Worm (Caenorhabditis elegans) whole organism, early embryonic: ENCODE measurements around the gene C42C1.8.

ENCODE experiments used
- B0310.2 ChIP-seq: sonication (generic microtip); optimal IDR thresholded peaks from 2 replicates; lab custom pipeline; 2016; ENCODE audit warnings: mild to moderate bottlenecking, missing genetic modification characterization, missing compliant biosample characterization
- F13C5.2 ChIP-seq: sonication (generic microtip); optimal IDR thresholded peaks from 2 replicates; lab custom pipeline; 2017; ENCODE audit warnings: mild to moderate bottlenecking, missing genetic modification characterization, inconsistent platforms, missing compliant biosample characterization
- aly-1 ChIP-seq: sonication (generic microtip); optimal IDR thresholded peaks from 2 replicates; lab custom pipeline; 2016; ENCODE audit warnings: missing genetic modification characterization, missing compliant biosample characterization
- ama-1 ChIP-seq: fragments of 150-350 bp; optimal IDR thresholded peaks from 2 replicates; lab custom pipeline; 2014
- ceh-13 ChIP-seq: fragments of 200-800 bp; sonication (Bioruptor generic); optimal IDR thresholded peaks from 2 replicates; lab custom pipeline; 2018; ENCODE audit warnings: mild to moderate bottlenecking, missing genetic modification characterization, missing compliant biosample characterization
- ceh-36 ChIP-seq: sonication (generic microtip); optimal IDR thresholded peaks from 2 replicates; lab custom pipeline; 2016; ENCODE audit warnings: missing genetic modification characterization, inconsistent platforms, missing compliant biosample characterization
- ets-7 ChIP-seq: sonication (generic microtip); optimal IDR thresholded peaks from 2 replicates; lab custom pipeline; 2016; ENCODE audit warnings: missing genotype, missing genetic modification characterization, missing compliant biosample characterization
- flt-1 ChIP-seq: fragments of 200-800 bp; sonication (Bioruptor generic); IDR thresholded peaks from 2 replicates; pipeline ENCODE4 v1.3.6; 2022; ENCODE audit warnings: missing genetic modification characterization, missing compliant biosample characterization
- hmbx-1 ChIP-seq: sonication (generic microtip); optimal IDR thresholded peaks from 2 replicates; lab custom pipeline; 2016; ENCODE audit warnings: mild to moderate bottlenecking, missing genetic modification characterization, missing compliant biosample characterization
- hmg-4 ChIP-seq: fragments of 200-800 bp; sonication (Bioruptor generic); optimal IDR thresholded peaks from 2 replicates; lab custom pipeline; 2018; ENCODE audit warnings: mild to moderate bottlenecking, missing genetic modification characterization, missing compliant biosample characterization
- hnd-1 ChIP-seq: sonication (generic microtip); optimal IDR thresholded peaks from 2 replicates; lab custom pipeline; 2016; ENCODE audit warnings: missing genetic modification characterization, missing compliant biosample characterization
- pes-1 ChIP-seq: fragments of 200-800 bp; sonication (Bioruptor generic); IDR thresholded peaks from 2 replicates; pipeline ENCODE4 v1.3.6; 2022; ENCODE audit warnings: missing genetic modification reagents, missing genetic modification characterization, missing compliant biosample characterization
- scrt-1 ChIP-seq: fragments of 200-800 bp; sonication (Bioruptor generic); IDR thresholded peaks from 2 replicates; pipeline ENCODE4 v1.3.6; 2022; ENCODE audit warnings: missing genetic modification characterization, missing compliant biosample characterization
- sea-1 ChIP-seq: fragments of 200-800 bp; sonication (Bioruptor generic); conservative IDR thresholded peaks from 2 replicates; pipeline ENCODE4 v1.3.6; 2022; ENCODE audit warnings: missing genetic modification characterization, missing compliant biosample characterization
- tbx-11 ChIP-seq: fragments of 200-800 bp; sonication (Bioruptor generic); IDR thresholded peaks from 2 replicates; pipeline ENCODE4 v1.3.6; 2022; ENCODE audit warnings: missing genetic modification characterization, missing compliant biosample characterization
- tbx-37 ChIP-seq: fragments of 200-800 bp; sonication (Bioruptor generic); conservative IDR thresholded peaks from 2 replicates; pipeline ENCODE4 v1.3.6; 2022; ENCODE audit warnings: missing genetic modification reagents, missing genetic modification characterization, missing compliant biosample characterization
- tra-4 ChIP-seq: sonication (generic microtip); optimal IDR thresholded peaks from 2 replicates; lab custom pipeline; 2017; ENCODE audit warnings: missing genetic modification characterization, missing compliant biosample characterization

The C42C1.8 gene

DNA sequence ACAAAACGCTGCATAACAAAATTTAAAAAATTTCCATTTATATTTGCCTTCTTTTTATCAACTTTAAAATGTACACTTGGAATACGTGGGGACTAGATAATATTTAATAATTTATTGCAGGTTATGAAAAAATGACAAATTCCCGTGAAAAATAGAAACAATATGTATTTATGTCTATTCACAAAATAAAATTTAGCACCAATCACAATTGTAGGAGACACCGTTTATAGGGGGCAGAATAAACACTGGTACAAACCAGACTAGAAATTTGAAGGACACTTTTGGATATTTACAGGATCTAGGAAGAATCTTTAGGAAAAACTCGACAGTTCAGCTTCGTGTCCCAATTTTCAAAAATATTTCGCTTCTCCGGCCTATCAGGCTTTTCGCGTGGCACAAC is 20.5 kb upstream of the C42C1.8 start, which contains the start of gene C42C1.3:
C42C1.3 (minus strand) TSS at position 101 of the 400 bp plus-strand sequence.
- TF ChIP-seq aly-1 (tag; lab: Kevin White, UChicago) (no peak), hnd-1 (tag; lab: Kevin White, UChicago) (no peak), pes-1 (GFP tag; lab: Robert Waterston, UW) (no peak), ceh-36 (tag; lab: Kevin White, UChicago) (no peak), scrt-1 (GFP tag; lab: Robert Waterston, UW) (no peak), B0310.2 (tag; lab: Kevin White, UChicago) (no peak), F13C5.2 (no peak), tbx-11 (GFP tag; lab: Robert Waterston, UW) (no peak), hmbx-1 (tag; lab: Kevin White, UChicago) (no peak), flt-1 (no peak), sea-1 (no peak), ets-7 (tag; lab: Kevin White, UChicago) (no peak), hmg-4 (no peak), tbx-37 (no peak), ceh-13 (GFP tag; lab: Kevin White, UChicago) (no peak), tra-4 (tag; lab: Kevin White, UChicago) (no peak), ama-1 (no peak)

DNA sequence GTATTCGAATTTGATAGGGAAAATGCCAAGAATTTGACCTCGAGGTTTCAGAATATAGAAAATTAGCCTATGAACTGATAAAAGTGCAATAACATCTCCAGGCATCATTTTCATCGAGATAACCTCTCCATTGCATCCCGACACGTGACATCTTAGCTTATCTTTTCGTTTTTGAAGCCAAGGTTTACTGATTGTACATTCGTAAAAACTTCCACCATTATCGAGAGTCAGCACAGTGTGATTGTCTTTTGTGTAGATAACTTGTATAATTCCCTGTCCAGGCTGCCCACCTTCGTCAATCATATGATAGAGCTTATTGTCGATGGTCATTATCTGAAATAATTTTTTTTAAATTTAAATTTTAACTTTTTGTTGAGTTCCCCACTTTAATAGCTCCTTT is 16.5 kb upstream of the C42C1.8 start:
- TF ChIP-seq hmg-4: no peak

DNA sequence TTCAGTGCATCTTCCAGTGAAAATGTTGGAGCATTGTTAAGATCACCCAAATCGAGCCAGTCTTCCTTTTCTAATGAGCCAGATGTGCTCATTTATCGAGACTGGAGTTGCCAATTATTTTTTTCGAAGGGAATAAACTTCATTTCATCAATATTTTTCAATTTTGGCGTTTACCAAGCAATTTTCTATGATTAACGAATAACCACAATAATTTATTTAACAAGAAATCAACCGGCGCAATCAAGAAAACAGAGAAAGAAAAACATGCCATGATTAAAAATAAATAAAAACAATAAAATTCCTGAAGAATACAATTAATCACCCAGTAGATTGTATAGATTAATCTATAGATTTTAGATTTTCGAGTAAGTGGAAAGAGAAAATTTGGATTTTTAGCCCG is 15.0 kb upstream of the C42C1.8 start, which contains the start of gene vps-8:
vps-8 (minus strand) TSS at position 101 of the 400 bp plus-strand sequence.
- TF ChIP-seq flt-1 (no peak), hmg-4 (no peak), sea-1 (no peak), tra-4 (tag; lab: Kevin White, UChicago) (no peak), tbx-11 (GFP tag; lab: Robert Waterston, UW) (no peak)

DNA sequence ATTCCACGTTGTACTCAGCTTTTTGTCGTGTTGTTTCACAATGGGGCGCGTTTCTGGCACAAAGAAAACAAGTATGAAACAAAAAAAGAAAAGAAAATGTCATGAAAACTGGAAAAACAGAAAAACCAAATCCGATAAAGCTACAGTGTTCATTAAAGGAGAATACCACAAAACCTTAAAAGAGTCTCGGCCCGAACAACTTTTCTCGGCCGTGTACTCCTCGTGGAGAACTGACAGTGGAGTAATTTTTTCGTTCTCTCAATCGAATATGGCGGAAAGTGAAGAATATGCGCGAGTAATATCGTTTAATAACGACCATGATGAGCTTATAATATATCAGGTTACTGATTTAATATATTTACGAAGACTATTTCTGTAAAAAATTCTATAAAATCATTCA is 12.3 kb upstream of the C42C1.8 start, which contains the start of the genes tag-335 and vkmt-1:
tag-335 (minus strand) TSS at position 88 of the 400 bp plus-strand sequence.
vkmt-1 (plus strand) TSS at position 219 of the 400 bp plus-strand sequence.
- TF ChIP-seq pes-1 (GFP tag; lab: Robert Waterston, UW) (no peak), ama-1 (no peak), aly-1 (tag; lab: Kevin White, UChicago) (no peak), hnd-1 (tag; lab: Kevin White, UChicago) (no peak), hmg-4 (no peak), tbx-11 (GFP tag; lab: Robert Waterston, UW) (no peak), ceh-36 (tag; lab: Kevin White, UChicago) (no peak), hmbx-1 (tag; lab: Kevin White, UChicago) (no peak), flt-1 (no peak), tbx-37 (no peak), scrt-1 (GFP tag; lab: Robert Waterston, UW) (no peak)

DNA sequence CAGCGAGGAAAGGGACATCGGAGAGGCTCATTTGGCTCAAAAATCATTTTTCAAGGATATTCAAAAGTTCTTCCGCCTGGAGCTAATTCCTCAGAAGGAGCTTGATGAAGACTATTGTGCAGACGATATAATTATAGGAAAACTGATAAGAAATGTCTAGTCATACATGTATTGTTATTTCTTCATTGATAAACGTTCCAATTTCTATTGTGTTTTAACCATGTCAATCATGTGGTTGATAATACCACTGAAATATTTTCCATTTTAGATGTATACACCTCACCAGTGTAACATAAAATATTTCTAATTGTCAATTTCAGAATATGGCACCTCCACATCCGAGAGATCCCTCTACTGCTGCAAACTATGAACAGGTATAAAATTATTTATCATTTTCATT is 11.5 kb upstream of the C42C1.8 start, which contains the start of gene ltah-1.1:
ltah-1.1 (plus strand) TSS at position 283 of the 400 bp plus-strand sequence.
- TF ChIP-seq ceh-36 (tag; lab: Kevin White, UChicago): no peak

DNA sequence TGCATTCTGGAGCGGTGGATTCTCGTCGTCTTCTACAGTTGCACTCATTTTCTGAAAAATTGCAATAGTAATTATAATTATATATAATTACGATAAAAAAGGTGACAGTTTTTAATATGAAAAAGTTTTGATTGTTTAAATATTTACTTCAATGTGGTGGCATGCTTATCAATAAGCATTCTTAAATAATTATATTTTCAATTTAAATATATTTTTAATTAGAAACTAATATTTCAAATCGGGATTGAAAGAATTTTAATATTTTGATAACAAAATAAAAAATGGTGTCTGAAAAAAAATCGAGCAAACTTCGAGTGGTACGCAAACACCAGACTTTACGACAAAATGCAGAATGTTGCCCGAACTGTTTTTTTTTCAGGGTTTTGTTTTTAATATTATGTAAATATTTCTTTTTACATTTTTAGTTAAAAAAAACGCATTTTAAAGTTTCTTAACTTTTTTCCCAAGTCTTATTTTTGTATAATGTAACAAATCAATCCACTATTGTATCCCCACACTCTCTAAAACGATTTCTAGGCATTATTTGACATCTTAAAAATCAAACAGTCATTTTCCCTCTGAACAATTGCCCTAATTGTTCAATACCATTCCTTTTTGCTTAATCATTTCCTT is 8.6 kb upstream of the C42C1.8 start, which contains the start of the genes C42C1.12 and C42C1.19:
C42C1.12 (minus strand) TSS at position 51 of the 633 bp plus-strand sequence.
C42C1.19 (plus strand) TSS at position 583 of the 633 bp plus-strand sequence.
- TF ChIP-seq aly-1 (tag; lab: Kevin White, UChicago): no peak
- no peak for TF ChIP-seq hmg-4
- TF ChIP-seq B0310.2 (tag; lab: Kevin White, UChicago): no peak
- TF ChIP-seq ceh-13 (GFP tag; lab: Kevin White, UChicago): no peak
- no peak for TF ChIP-seq hmbx-1 (tag; lab: Kevin White, UChicago)
- TF ChIP-seq flt-1: no peak
- TF ChIP-seq hnd-1 (tag; lab: Kevin White, UChicago): no peak
- TF ChIP-seq pes-1 (GFP tag; lab: Robert Waterston, UW): no peak
- TF ChIP-seq tbx-11 (GFP tag; lab: Robert Waterston, UW): no peak
- no peak for TF ChIP-seq sea-1
- TF ChIP-seq tra-4 (tag; lab: Kevin White, UChicago): no peak
- no peak for TF ChIP-seq ama-1
- TF ChIP-seq F13C5.2: no peak
- TF ChIP-seq ceh-36 (tag; lab: Kevin White, UChicago): no peak
- TF ChIP-seq tbx-37: no peak
- no peak for TF ChIP-seq scrt-1 (GFP tag; lab: Robert Waterston, UW)
- TF ChIP-seq ets-7 (tag; lab: Kevin White, UChicago): no peak

DNA sequence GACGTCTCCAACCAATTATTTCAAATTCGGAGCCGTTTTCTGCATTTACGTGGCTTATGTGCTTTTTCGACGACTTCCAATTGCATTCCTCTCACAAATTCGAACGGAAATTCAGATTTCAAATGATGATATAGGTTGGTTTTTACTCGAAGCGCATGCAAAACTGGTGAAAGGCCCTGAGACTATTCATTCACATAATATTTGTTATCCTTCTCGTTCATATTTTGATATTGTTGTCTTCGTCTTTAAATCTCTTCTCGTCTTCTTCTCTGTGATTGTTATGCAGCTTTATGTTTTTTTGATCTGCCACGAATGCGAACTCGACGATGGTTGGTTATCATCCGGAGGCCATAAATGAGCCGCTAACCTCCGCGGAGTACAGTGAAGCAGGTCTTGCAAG is 8.0 kb upstream of the C42C1.8 start, which contains the start of gene hpo-12:
hpo-12 (plus strand) TSS at position 301 of the 400 bp plus-strand sequence.
- TF ChIP-seq pes-1 (GFP tag; lab: Robert Waterston, UW): no peak
- no peak for TF ChIP-seq ama-1
- no peak for TF ChIP-seq hmbx-1 (tag; lab: Kevin White, UChicago)
- TF ChIP-seq tbx-11 (GFP tag; lab: Robert Waterston, UW): no peak
- TF ChIP-seq scrt-1 (GFP tag; lab: Robert Waterston, UW): no peak
- no peak for TF ChIP-seq B0310.2 (tag; lab: Kevin White, UChicago)
- no peak for TF ChIP-seq F13C5.2
- TF ChIP-seq ets-7 (tag; lab: Kevin White, UChicago): no peak
- no peak for TF ChIP-seq hnd-1 (tag; lab: Kevin White, UChicago)
- no peak for TF ChIP-seq tbx-37
- TF ChIP-seq hmg-4: no peak
- TF ChIP-seq aly-1 (tag; lab: Kevin White, UChicago): no peak
- TF ChIP-seq ceh-13 (GFP tag; lab: Kevin White, UChicago): no peak

DNA sequence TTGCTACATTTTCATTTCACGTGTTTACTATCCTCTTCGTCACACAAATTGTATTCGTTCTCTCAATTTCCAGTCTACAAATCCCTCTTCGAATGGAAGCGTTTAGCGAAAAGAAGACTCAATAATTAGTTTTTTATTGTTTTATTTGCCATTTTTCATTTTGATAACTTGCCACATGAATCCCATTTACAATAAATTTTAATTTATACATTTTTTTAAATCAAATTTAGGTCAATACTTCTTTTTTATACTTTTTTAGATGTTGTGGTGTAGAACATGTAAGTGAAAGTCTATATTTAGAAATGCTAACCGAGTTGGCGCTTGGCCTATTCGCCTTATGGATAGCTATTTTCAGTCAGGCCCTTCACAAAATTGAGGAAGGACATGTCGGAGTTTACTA is 3.2 kb upstream of the C42C1.8 start, which contains the start of gene erl-1:
erl-1 (plus strand) TSS at position 301 of the 400 bp plus-strand sequence.
- no peak for TF ChIP-seq B0310.2 (tag; lab: Kevin White, UChicago)
- TF ChIP-seq flt-1: no peak
- TF ChIP-seq pes-1 (GFP tag; lab: Robert Waterston, UW): no peak
- no peak for TF ChIP-seq ets-7 (tag; lab: Kevin White, UChicago)
- no peak for TF ChIP-seq aly-1 (tag; lab: Kevin White, UChicago)
- no peak for TF ChIP-seq tbx-37
- TF ChIP-seq hmg-4: no peak
- TF ChIP-seq F13C5.2: no peak
- TF ChIP-seq tbx-11 (GFP tag; lab: Robert Waterston, UW): no peak
- no peak for TF ChIP-seq hnd-1 (tag; lab: Kevin White, UChicago)
- no peak for TF ChIP-seq tra-4 (tag; lab: Kevin White, UChicago)
- TF ChIP-seq ceh-13 (GFP tag; lab: Kevin White, UChicago): no peak
- TF ChIP-seq scrt-1 (GFP tag; lab: Robert Waterston, UW): no peak
